Fruit fly (Drosophila melanogaster) Kc167 (cell line): ENCODE results near the gene CG15628.

Experiments used
- Myc ChIP-seq: fragments of >200 bp; optimal IDR thresholded peaks from 2 replicates; lab custom pipeline; 2017; ENCODE audit warnings: missing external identifiers
- Sin3A ChIP-seq: fragments of >200 bp; optimal IDR thresholded peaks from 2 replicates; lab custom pipeline; 2018; ENCODE audit warnings: missing external identifiers
- h ChIP-seq: fragments of >200 bp; optimal IDR thresholded peaks from 3 replicates; lab custom pipeline; 2018; ENCODE audit warnings: missing external identifiers
- insv ChIP-seq: fragments of >200 bp; optimal IDR thresholded peaks from 3 replicates; lab custom pipeline; 2018; ENCODE audit warnings: missing external identifiers
- psq ChIP-seq: fragments of >200 bp; optimal IDR thresholded peaks from 2 replicates; lab custom pipeline; 2017; ENCODE audit warnings: missing external identifiers
- ttk ChIP-seq: sonication (Bioruptor generic); optimal IDR thresholded peaks from 2 replicates; lab custom pipeline; 2017; ENCODE audit warnings: missing external identifiers

CG15628 gene

DNA sequence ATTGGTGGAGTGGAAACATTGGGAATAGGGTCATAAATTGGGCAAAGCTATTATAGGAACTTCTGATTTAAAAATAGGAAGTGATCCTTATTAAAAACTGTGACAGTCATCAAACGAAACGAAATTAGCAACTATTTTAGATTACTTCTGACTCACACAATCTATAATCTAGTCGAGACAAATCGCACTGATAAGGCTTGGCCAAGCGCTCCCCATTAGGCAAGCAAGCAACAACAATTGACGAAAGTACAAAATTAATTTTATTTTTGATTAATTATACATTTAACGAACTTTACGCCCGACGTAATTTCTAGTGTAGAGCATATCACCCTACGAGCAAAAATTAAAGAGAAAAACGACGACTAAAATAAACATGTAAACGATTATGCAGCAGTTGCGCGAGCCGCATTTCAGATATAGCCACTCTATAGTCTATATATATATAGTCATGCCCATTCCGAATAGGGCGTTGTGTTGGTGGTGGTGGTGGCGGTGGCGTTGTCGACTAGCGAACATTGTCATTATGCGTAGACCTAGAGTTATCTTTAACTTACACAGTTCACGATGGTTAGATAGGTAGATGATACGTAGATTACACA, 13.6 kb downstream of the CG15628 start, which contains the start of gene Ir25a:
TSS of gene Ir25a (minus strand) at position 210 of the 599 bp plus-strand sequence.
- no peak for TF ChIP-seq h (lab: Kevin White, UChicago)
- TF ChIP-seq ttk (lab: Kevin White, UChicago): no peak

DNA sequence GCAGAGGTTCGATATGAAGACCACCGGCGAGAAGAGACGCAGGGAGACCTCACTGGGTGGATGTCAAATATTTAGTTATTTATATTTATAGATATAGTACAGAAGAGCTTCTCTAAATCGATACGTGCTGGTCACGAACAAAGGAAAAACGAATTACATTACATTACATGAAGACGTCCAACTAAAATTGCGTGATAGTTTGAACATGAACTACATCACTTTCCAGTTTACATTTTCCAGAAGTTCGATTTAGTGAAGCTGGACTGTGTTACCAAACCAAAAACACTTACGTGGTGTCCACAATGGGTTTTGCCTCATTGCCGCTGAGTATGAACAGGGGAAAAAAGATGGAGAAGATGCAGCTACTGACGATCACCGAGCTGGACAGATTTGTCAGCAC, 14.6 kb downstream of the CG15628 start:
- TF ChIP-seq insv (lab: Kevin White, UChicago) (no peak), ttk (lab: Kevin White, UChicago) (no peak), Myc (no peak), psq (lab: Kevin White, UChicago) (no peak), Sin3A (lab: Kevin White, UChicago) (no peak), h (lab: Kevin White, UChicago) (no peak)

DNA sequence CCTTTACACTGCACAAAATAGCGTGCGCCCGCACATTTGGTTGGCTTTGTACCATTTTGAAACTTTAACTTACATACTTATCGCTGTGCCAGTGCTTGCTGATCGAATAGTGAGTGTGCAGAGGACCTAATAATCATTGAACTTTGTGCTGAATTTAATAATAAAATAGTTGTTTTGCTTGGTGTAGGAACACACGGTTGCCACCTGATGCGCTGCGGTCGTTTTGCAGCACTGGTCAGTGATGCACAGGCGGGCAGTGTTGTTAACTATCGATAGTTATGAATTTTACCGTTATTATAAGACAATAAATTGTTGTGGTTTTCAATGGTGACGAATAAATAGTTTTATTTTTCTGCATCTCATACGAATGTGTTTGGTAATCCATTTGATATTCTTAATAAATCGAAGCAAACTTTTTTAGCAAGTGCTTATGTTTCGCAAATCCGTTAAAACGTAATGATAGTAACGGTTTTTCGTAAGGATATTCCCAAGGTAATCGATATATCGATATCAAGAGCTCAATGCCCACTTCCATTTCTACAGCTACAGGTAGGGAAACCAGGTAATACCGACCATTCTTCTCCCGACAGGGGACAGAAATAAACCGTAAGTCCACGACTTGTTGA, 16.3 kb downstream of the CG15628 start, which contains the start of the genes tank and CG12194:
TSS of gene tank (minus strand) at position 228 of the 626 bp plus-strand sequence.
TSS of gene CG12194 (plus strand) at position 576 of the 626 bp plus-strand sequence.
- TF ChIP-seq Sin3A (lab: Kevin White, UChicago) (no peak), insv (lab: Kevin White, UChicago) (no peak), Myc (no peak), psq (lab: Kevin White, UChicago) (no peak), h (lab: Kevin White, UChicago) (no peak), ttk (lab: Kevin White, UChicago) (no peak)

DNA sequence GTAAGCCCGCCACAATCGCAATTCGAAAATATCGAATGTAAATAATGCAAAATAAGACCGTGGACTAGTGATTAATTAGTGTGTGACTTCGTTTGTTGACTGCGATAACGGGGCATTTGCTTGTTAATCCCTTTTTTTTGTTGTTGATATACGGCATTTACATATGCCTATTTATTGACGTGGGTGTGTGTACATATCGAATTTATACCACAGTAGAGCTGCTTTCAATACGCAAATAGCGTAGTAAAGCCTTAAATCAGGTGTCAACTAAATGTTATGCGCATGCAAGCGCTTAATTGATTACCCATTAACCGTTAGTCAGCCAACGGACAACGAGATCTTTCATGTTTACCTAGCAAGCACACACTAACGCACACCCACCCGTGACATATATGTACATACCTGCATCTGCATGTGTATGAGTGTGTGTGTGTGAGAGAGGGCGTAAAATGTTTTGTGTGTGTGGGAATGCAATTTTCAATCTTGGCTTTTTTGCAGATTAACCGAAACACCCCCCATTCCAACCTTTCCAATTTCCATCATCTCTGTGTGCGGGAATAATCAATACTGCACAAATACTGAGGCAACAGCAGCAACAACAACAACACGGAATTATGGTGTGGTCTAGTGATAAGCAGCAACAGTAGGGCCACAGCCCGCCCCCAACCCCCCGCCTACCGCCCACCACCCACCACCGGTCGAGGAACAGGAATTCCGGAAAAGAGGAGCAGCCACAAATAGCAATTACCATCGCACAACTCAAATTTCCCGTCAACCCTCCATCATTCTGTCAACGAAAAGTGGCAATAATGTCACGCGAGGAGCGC, 17.1 kb downstream of the CG15628 start:
- no peak for TF ChIP-seq Sin3A (lab: Kevin White, UChicago)

DNA sequence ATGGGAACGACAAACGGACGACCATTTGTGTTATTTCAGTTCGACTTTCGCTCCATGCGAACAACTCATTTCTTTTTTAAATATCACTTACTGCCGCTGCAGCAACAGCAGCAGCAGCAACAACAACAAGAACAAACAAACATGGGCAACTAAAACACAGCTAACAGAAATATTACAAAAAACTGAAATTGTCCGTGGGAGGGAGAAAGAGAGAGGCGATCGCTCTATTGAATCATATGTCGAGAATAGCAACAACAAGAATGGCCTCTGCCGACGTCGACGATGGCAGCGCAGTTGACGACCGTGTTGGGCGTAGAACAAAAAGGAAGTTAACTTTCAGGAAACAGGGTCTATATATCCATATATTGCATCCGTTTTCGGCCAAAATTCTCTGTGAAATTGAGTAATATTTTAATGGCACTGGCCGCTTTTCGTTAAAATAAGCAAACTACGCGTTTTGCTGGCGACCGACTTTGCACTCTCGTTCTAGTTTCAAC, 25.1 kb downstream of the CG15628 start:
- no peak for TF ChIP-seq psq (lab: Kevin White, UChicago)

DNA sequence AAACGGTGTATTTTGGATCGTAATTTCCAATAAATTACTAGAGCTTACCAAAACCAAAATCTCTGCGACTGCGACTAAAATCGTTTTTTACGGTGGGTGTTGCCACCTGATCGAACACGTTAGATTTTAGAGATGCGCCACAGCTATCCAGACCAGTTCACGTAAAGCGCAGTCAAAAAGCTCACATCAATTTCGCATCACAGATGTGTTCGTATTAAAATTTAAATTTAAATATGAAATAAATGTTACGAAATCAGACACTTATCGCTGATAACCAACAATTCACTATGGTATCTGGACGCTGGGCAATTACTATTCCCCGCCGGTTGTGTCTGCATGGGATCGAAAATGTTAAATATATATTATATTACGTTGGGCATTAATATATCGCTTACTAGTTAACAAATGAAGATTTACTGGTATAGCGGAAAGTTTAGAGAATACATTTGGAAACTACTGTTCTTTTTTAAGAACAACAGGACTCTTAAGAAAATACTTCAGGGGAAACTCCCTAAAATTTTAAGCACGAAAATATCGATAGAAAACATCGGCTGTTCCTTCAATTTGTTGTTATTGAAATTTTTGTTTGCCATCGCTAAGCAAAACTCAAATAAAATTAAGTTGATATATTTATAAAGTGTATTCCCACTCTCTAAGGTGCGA, 25.7 kb downstream of the CG15628 start, which contains the start of the genes mxt and CG11927:
TSS of gene mxt (minus strand) at position 105 of the 663 bp plus-strand sequence.
TSS of gene CG11927 (plus strand) at position 576 of the 663 bp plus-strand sequence.
- TF ChIP-seq insv (lab: Kevin White, UChicago): no peak
- TF ChIP-seq Sin3A (lab: Kevin White, UChicago): no peak

DNA sequence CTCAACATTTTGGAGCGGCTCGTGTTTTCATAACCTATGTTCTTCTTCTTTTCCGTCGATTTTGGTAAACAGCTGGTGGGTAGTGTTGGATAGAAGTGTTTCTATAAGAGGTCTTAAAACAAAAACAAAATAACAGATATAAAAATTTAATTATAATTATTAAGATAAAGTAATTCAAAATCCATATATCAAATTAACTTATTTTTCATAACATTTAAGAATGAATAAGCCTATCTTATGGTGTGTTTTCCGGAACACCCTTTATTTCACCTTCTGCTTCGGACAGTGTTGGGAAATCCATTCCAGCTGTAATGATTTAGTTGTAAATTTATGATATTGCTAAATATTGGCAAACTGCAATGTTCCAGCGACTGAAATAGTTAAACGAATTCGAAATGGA, 28.8 kb downstream of the CG15628 start, which contains the start of the genes mRpS2 and Mon1:
TSS of gene mRpS2 (minus strand) at position 64 of the 400 bp plus-strand sequence.
TSS of gene Mon1 (plus strand) at position 286 of the 400 bp plus-strand sequence.
- TF ChIP-seq Myc (no peak), psq (lab: Kevin White, UChicago) (no peak), h (lab: Kevin White, UChicago) (no peak), ttk (lab: Kevin White, UChicago) (no peak), Sin3A (lab: Kevin White, UChicago) (no peak), insv (lab: Kevin White, UChicago) (no peak)

DNA sequence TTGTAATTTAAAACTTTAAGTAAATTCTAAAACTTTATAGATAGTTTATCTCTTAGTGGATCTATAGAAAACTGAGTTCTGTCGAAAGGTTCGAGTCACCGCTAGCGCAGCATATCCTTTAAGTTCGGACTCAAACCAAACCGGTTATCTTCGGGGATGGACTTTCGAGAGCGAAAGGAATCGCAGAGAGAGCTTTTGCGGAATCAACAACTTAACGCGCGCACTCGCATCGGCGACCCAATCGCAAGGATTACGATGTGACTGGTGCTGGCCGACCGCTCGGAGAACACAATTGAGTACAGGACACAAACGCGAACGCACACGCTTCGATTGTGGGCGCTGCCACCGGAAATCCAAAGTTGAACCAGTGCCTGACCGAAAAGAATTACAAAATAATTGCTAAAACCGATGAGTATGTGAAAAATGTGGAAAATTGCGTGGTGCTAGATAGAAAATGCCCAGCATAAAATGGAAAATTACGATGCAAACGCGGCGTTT, 31.1 kb downstream of the CG15628 start, which contains the start of gene smog:
TSS of gene smog (plus strand) at position 260 of the 498 bp plus-strand sequence.
- TF ChIP-seq ttk (lab: Kevin White, UChicago) (no peak), psq (lab: Kevin White, UChicago) (no peak), insv (lab: Kevin White, UChicago) (no peak), h (lab: Kevin White, UChicago) (no peak), Myc (no peak)

DNA sequence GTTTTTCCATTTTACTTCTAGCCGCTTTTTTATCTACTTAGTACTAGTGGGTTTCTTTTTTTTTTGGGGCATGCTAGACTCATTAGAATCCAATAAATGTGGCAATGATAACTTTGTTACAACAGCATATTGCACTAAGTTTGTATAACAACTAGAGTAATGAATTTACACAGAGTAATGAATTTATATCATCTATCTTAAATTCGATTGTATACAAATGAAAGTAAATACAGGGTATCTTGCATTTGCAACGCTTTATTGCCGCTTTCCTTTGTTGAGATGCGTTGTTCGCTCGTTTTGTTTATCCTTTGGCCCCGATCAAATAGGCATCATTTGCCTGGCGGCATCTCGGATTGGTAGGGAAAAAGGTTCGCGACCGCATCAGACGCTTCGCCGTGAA, 33.2 kb downstream of the CG15628 start:
- TF ChIP-seq ttk (lab: Kevin White, UChicago) (no peak), h (lab: Kevin White, UChicago) (no peak), psq (lab: Kevin White, UChicago) (no peak), Sin3A (lab: Kevin White, UChicago) (no peak), insv (lab: Kevin White, UChicago) (no peak), Myc (no peak)

DNA sequence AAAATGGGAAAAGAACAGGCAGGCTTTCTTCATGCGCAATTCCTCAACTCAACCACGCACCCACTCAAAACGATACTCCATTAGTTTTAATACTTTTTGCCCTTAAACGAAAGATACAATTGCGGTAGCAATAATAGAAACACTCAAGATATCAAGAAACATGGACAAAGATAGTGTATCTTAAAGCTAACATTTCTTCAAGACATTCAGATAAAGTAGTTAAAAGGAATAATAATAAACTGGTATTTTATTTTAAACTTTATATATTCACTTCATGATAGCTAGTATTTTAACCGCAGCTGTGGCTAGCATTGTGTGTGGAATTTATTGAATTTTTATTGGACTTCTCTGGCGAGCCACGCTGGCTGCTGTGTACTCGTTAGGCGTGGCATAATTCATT, 34.5 kb downstream of the CG15628 start:
- TF ChIP-seq Myc: no peak
- TF ChIP-seq insv (lab: Kevin White, UChicago): no peak
- no peak for TF ChIP-seq psq (lab: Kevin White, UChicago)
- no peak for TF ChIP-seq ttk (lab: Kevin White, UChicago)
- TF ChIP-seq h (lab: Kevin White, UChicago): no peak
- TF ChIP-seq Sin3A (lab: Kevin White, UChicago): no peak

DNA sequence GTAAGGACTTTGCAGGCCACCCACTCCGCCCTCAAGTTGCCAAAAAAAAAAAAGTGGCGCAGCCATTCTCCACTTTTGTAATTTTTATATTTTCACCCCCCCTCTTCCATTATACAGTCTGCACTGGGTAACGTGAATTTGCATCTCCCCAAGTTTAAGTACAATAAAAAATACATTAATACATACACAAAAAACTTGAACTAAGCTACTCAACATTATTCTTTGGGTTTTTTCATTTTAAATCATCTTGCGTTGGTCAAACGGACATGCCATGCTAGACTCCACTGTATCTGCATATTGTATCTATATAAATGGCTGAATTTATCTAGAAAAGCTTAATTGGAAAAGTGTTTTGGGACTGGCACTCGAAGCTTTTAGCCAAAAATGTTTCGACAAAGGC, 39.9 kb downstream of the CG15628 start:
- no peak for TF ChIP-seq h (lab: Kevin White, UChicago)
- TF ChIP-seq Sin3A (lab: Kevin White, UChicago): no peak
- TF ChIP-seq psq (lab: Kevin White, UChicago): no peak
- TF ChIP-seq insv (lab: Kevin White, UChicago): no peak
- no peak for TF ChIP-seq Myc
- TF ChIP-seq ttk (lab: Kevin White, UChicago): no peak
